Fruit fly (Drosophila melanogaster) whole organism, embryonic: ENCODE results near the gene CG31178.
A peak's percentile ranks its signal among the peaks of the same experiment; 100 is the strongest.

Experiments
- Abd-B ChIP-seq: fragments of 200-800 bp; sonication (Bioruptor generic); optimal IDR thresholded peaks from 2 replicates; lab custom pipeline; 2018; ENCODE audit warnings: missing biosample characterization, mild to moderate bottlenecking, missing genetic modification characterization, moderate library complexity
- Antp ChIP-seq: fragments of 200-800 bp; sonication (Bioruptor generic); optimal IDR thresholded peaks from 3 replicates; lab custom pipeline; 2016; ENCODE audit warnings: missing biosample characterization, missing genetic modification characterization
- Atf6 ChIP-seq: fragments of 200-800 bp; sonication (Bioruptor generic); IDR thresholded peaks from 2 replicates; pipeline ENCODE4 v1.3.6; 2022; ENCODE audit warnings: missing biosample characterization, missing genetic modification characterization
- C15 ChIP-seq: fragments of 200-800 bp; sonication (Bioruptor generic); IDR thresholded peaks from 3 replicates; pipeline ENCODE4 v1.3.6; 2022; ENCODE audit warnings: missing biosample characterization, missing genetic modification characterization
- CG10366 ChIP-seq: fragments of 200-800 bp; sonication (Bioruptor generic); IDR thresholded peaks from 2 replicates; pipeline ENCODE4 v1.3.6; 2022; ENCODE audit warnings: missing biosample characterization, missing genetic modification characterization
- CG13123 ChIP-seq: fragments of 200-800 bp; sonication (Bioruptor generic); optimal IDR thresholded peaks from 2 replicates; lab custom pipeline; 2016; ENCODE audit warnings: missing biosample characterization, missing genetic modification characterization
- CG13296 ChIP-seq: fragments of 200-800 bp; sonication (Bioruptor generic); optimal IDR thresholded peaks from 3 replicates; lab custom pipeline; 2018; ENCODE audit warnings: missing biosample characterization, mild to moderate bottlenecking, missing genetic modification characterization
- CG13894 ChIP-seq: fragments of 200-800 bp; sonication (Bioruptor generic); optimal IDR thresholded peaks from 3 replicates; lab custom pipeline; 2018; ENCODE audit warnings: missing biosample characterization, mild to moderate bottlenecking, missing genetic modification characterization, moderate library complexity
- CG16815 ChIP-seq: fragments of 200-800 bp; sonication (Bioruptor generic); optimal IDR thresholded peaks from 3 replicates; lab custom pipeline; 2017; ENCODE audit warnings: missing biosample characterization, mild to moderate bottlenecking, missing genetic modification characterization
- CG17612 ChIP-seq: fragments of 200-800 bp; sonication (Bioruptor generic); IDR thresholded peaks from 2 replicates; pipeline ENCODE4 v1.3.6; 2022; ENCODE audit warnings: missing biosample characterization, missing genetic modification characterization
- CG18262 ChIP-seq: fragments of 200-800 bp; optimal IDR thresholded peaks from 3 replicates; lab custom pipeline; 2019; ENCODE audit warnings: missing biosample characterization, mild to moderate bottlenecking, missing genetic modification characterization, moderate library complexity
- CG1832 ChIP-seq: fragments of 200-800 bp; sonication (Bioruptor generic); optimal IDR thresholded peaks from 2 replicates; lab custom pipeline; 2017; ENCODE audit warnings: missing biosample characterization, mild to moderate bottlenecking, missing genetic modification characterization, inconsistent platforms
- CG18599 ChIP-seq: fragments of 200-800 bp; sonication (Bioruptor generic); optimal IDR thresholded peaks from 3 replicates; lab custom pipeline; 2017; ENCODE audit warnings: missing biosample characterization, missing genetic modification characterization, mild to moderate bottlenecking, moderate library complexity, missing genetic modification reagents
- CG31365 ChIP-seq: fragments of 200-800 bp; sonication (Bioruptor generic); optimal IDR thresholded peaks from 2 replicates; lab custom pipeline; 2018; ENCODE audit warnings: missing biosample characterization, mild to moderate bottlenecking, missing genetic modification characterization
- CG3163 ChIP-seq: fragments of 200-800 bp; sonication (Bioruptor generic); optimal IDR thresholded peaks from 3 replicates; lab custom pipeline; 2016; ENCODE audit warnings: missing biosample characterization, missing genetic modification characterization
- CG33213 ChIP-seq: fragments of 200-800 bp; sonication (Bioruptor generic); optimal IDR thresholded peaks from 3 replicates; lab custom pipeline; 2016; ENCODE audit warnings: missing biosample characterization, missing genetic modification characterization
- CG3838 ChIP-seq: fragments of 200-800 bp; sonication (Bioruptor generic); optimal IDR thresholded peaks from 3 replicates; lab custom pipeline; 2016; ENCODE audit warnings: missing biosample characterization, missing genetic modification characterization
- CG4707 ChIP-seq: fragments of 200-800 bp; sonication (Bioruptor generic); optimal IDR thresholded peaks from 2 replicates; lab custom pipeline; 2018; ENCODE audit warnings: missing biosample characterization, mild to moderate bottlenecking, missing genetic modification characterization, moderate library complexity
- CG7271 ChIP-seq: fragments of 200-800 bp; sonication (Bioruptor generic); optimal IDR thresholded peaks from 2 replicates; lab custom pipeline; 2018; ENCODE audit warnings: missing biosample characterization, mild to moderate bottlenecking, missing genetic modification characterization, moderate library complexity
- CG7745 ChIP-seq: fragments of 200-800 bp; sonication (Bioruptor generic); optimal IDR thresholded peaks from 2 replicates; lab custom pipeline; 2018; ENCODE audit warnings: missing biosample characterization, mild to moderate bottlenecking, missing genetic modification characterization, moderate library complexity
- CG7987 ChIP-seq: fragments of 200-800 bp; sonication (Bioruptor generic); optimal IDR thresholded peaks from 2 replicates; lab custom pipeline; 2018; ENCODE audit warnings: missing biosample characterization, mild to moderate bottlenecking, missing genetic modification characterization, moderate library complexity
- CG8388 ChIP-seq: fragments of 200-800 bp; sonication (Bioruptor generic); optimal IDR thresholded peaks from 2 replicates; lab custom pipeline; 2019; ENCODE audit warnings: missing biosample characterization, mild to moderate bottlenecking, missing genetic modification characterization, moderate library complexity
- CG9215 ChIP-seq: fragments of 200-800 bp; sonication (Bioruptor generic); IDR thresholded peaks from 2 replicates; pipeline ENCODE4 v1.3.6; 2022; ENCODE audit warnings: missing biosample characterization, missing genetic modification characterization
- CTCF ChIP-seq: fragments of 200-800 bp; sonication (Bioruptor generic); optimal IDR thresholded peaks from 2 replicates; lab custom pipeline; 2017; ENCODE audit warnings: missing biosample characterization, mild to moderate bottlenecking, missing genetic modification characterization, moderate library complexity
- Chrac-16 ChIP-seq: fragments of 200-800 bp; sonication (Bioruptor generic); optimal IDR thresholded peaks from 3 replicates; lab custom pipeline; 2016; ENCODE audit warnings: missing biosample characterization, missing genetic modification characterization
- CkIIα-i1 ChIP-seq: fragments of 200-800 bp; sonication (Bioruptor generic); IDR thresholded peaks from 2 replicates; pipeline ENCODE4 v1.3.6; 2022; ENCODE audit warnings: missing biosample characterization, missing genetic modification characterization
- Dll ChIP-seq: fragments of 200-800 bp; sonication (Bioruptor generic); IDR thresholded peaks from 4 replicates; pipeline ENCODE4 v1.3.6; 2022; ENCODE audit warnings: missing biosample characterization, missing genetic modification characterization; ENCODE audit not compliant: partially characterized antibody
- Fer2 ChIP-seq: fragments of 200-800 bp; sonication (Bioruptor generic); optimal IDR thresholded peaks from 2 replicates; lab custom pipeline; 2018; ENCODE audit warnings: missing biosample characterization, mild to moderate bottlenecking, missing genetic modification characterization, moderate library complexity
- Hmr ChIP-seq: fragments of 200-800 bp; sonication (Bioruptor generic); optimal IDR thresholded peaks from 3 replicates; lab custom pipeline; 2017; ENCODE audit warnings: mild to moderate bottlenecking, missing biosample characterization, missing genetic modification reagents, missing genetic modification characterization
- Kr ChIP-seq: fragments of 200-800 bp; sonication (Bioruptor generic); optimal IDR thresholded peaks from 2 replicates; lab custom pipeline; 2017; ENCODE audit warnings: missing biosample characterization, mild to moderate bottlenecking, missing genetic modification characterization
- MESR4 ChIP-seq: fragments of 200-800 bp; sonication (Bioruptor generic); optimal IDR thresholded peaks from 2 replicates; lab custom pipeline; 2018; ENCODE audit warnings: missing biosample characterization, mild to moderate bottlenecking, missing genetic modification characterization, moderate library complexity
- Mes4 ChIP-seq: fragments of 200-800 bp; sonication (Bioruptor generic); optimal IDR thresholded peaks from 2 replicates; lab custom pipeline; 2016; ENCODE audit warnings: missing biosample characterization, missing genetic modification characterization
- Oli ChIP-seq: fragments of 200-800 bp; sonication (Bioruptor generic); optimal IDR thresholded peaks from 2 replicates; lab custom pipeline; 2018; ENCODE audit warnings: missing biosample characterization, mild to moderate bottlenecking, missing genetic modification characterization, moderate library complexity
- Rfx ChIP-seq: fragments of 200-800 bp; sonication (Bioruptor generic); IDR thresholded peaks from 2 replicates; pipeline ENCODE4 v1.3.6; 2022; ENCODE audit warnings: missing biosample characterization, missing genetic modification characterization
- Xrp1 ChIP-seq: fragments of 200-800 bp; sonication (Bioruptor generic); IDR thresholded peaks from 2 replicates; pipeline ENCODE4 v1.3.6; 2022; ENCODE audit warnings: missing biosample characterization, missing genetic modification characterization
- al ChIP-seq: fragments of 200-800 bp; sonication (Bioruptor generic); IDR thresholded peaks from 2 replicates; pipeline ENCODE4 v1.3.6; 2022; ENCODE audit warnings: missing biosample characterization, missing genetic modification characterization
- chinmo ChIP-seq: fragments of 200-800 bp; sonication (Bioruptor generic); IDR thresholded peaks from 4 replicates; pipeline ENCODE4 v1.3.6; 2022; ENCODE audit warnings: missing biosample characterization, missing genetic modification characterization; ENCODE audit not compliant: partially characterized antibody
- chn ChIP-seq: fragments of 200-800 bp; sonication (Bioruptor generic); optimal IDR thresholded peaks from 2 replicates; lab custom pipeline; 2016; ENCODE audit warnings: missing biosample characterization, missing genetic modification characterization
- corto ChIP-seq: fragments of 200-800 bp; sonication (Bioruptor generic); optimal IDR thresholded peaks from 2 replicates; lab custom pipeline; 2016; ENCODE audit warnings: missing biosample characterization, mild to moderate bottlenecking, missing genetic modification characterization, moderate library complexity
- crc ChIP-seq: fragments of 200-800 bp; sonication (Bioruptor generic); optimal IDR thresholded peaks from 2 replicates; lab custom pipeline; 2016; ENCODE audit warnings: missing biosample characterization, missing genetic modification characterization
- da ChIP-seq: fragments of 200-800 bp; sonication (Bioruptor generic); optimal IDR thresholded peaks from 2 replicates; lab custom pipeline; 2016; ENCODE audit warnings: missing biosample characterization, missing genetic modification characterization
- dati ChIP-seq: fragments of 200-800 bp; sonication (Bioruptor generic); IDR thresholded peaks from 2 replicates; pipeline ENCODE4 v1.3.6; 2022; ENCODE audit warnings: missing biosample characterization, missing genetic modification characterization
- dpn ChIP-seq, 2 experiments: fragments of 200-800 bp; sonication (Bioruptor generic); optimal IDR thresholded peaks; 3 replicates each; lab custom pipeline; 2016; ENCODE audit warnings: missing biosample characterization in 2 of 2, missing genetic modification characterization in 2 of 2
- fd3F ChIP-seq: fragments of 200-800 bp; sonication (Bioruptor generic); optimal IDR thresholded peaks from 2 replicates; lab custom pipeline; 2018; ENCODE audit warnings: missing biosample characterization, mild to moderate bottlenecking, missing genetic modification characterization, moderate library complexity
- hb ChIP-seq: fragments of 200-800 bp; sonication (Bioruptor generic); IDR thresholded peaks from 3 replicates; pipeline ENCODE4 v1.3.6; 2022; ENCODE audit warnings: missing biosample characterization, missing genetic modification characterization; ENCODE audit not compliant: partially characterized antibody
- mam ChIP-seq: fragments of 200-800 bp; sonication (Bioruptor generic); optimal IDR thresholded peaks from 3 replicates; lab custom pipeline; 2016; ENCODE audit warnings: missing biosample characterization, missing genetic modification characterization
- pros ChIP-seq: fragments of 200-800 bp; sonication (Bioruptor generic); optimal IDR thresholded peaks from 3 replicates; lab custom pipeline; 2019; ENCODE audit warnings: missing biosample characterization, mild to moderate bottlenecking, missing genetic modification characterization, moderate library complexity
- rib ChIP-seq: fragments of 200-800 bp; sonication (Bioruptor generic); IDR thresholded peaks from 2 replicates; pipeline ENCODE4 v1.3.6; 2022; ENCODE audit warnings: missing biosample characterization, missing genetic modification characterization
- stwl ChIP-seq: fragments of 200-800 bp; sonication (Bioruptor generic); optimal IDR thresholded peaks from 3 replicates; lab custom pipeline; 2018; ENCODE audit warnings: missing biosample characterization, mild to moderate bottlenecking, missing genetic modification characterization, moderate library complexity
- tap ChIP-seq: fragments of 200-800 bp; optimal IDR thresholded peaks from 3 replicates; lab custom pipeline; 2019; ENCODE audit warnings: missing biosample characterization, mild to moderate bottlenecking, missing genetic modification characterization, moderate library complexity
- trh ChIP-seq: fragments of 200-800 bp; sonication (Bioruptor generic); optimal IDR thresholded peaks from 2 replicates; lab custom pipeline; 2016; ENCODE audit warnings: missing biosample characterization, missing genetic modification characterization

Gene CG31178

dm6 chr3R:21828040-21828526 lies 45.5 kb upstream of the CG31178 start (continued):
- TF ChIP-seq CG31365 (peak; percentile 7), CG13296 (GFP tag; lab: Kevin White, UChicago) (no peak), Fer2 (tag; lab: Kevin White, UChicago) (no peak), dpn (GFP tag; optimal IDR thresholded peaks at IDR 0.05; lab: Kevin White, UChicago) (peak; percentile 65 to 69), CG18262 (tag; lab: Kevin White, UChicago) (peak; percentile 92), CG7271 (tag; lab: Kevin White, UChicago) (no peak), CG17612 (GFP tag; lab: Robert Waterston, UW) (no peak), CkIIα-i1 (GFP tag; lab: Robert Waterston, UW) (no peak), fd3F (no peak), CG3838 (GFP tag; lab: Kevin White, UChicago) (peak; percentile 10), CG9215 (GFP tag; lab: Robert Waterston, UW) (no peak), Dll (0 out of 4 replicates have a peak, but pooled peaks have one; percentile 36), CG33213 (GFP tag; lab: Kevin White, UChicago) (peak; percentile 55), Xrp1 (GFP tag; lab: Robert Waterston, UW) (peak; percentile 91), CG7745 (tag; lab: Kevin White, UChicago) (peak; percentile 39), CTCF (GFP tag; lab: Kevin White, UChicago) (peak; percentile 0), CG16815 (peak; percentile 84), dati (GFP tag; lab: Robert Waterston, UW) (no peak; the same call in 1 of the 2 replicates), trh (GFP tag; lab: Kevin White, UChicago) (no peak), Oli (tag; lab: Kevin White, UChicago) (peak; percentile 82), MESR4 (GFP tag; lab: Kevin White, UChicago) (no peak), CG4707 (peak; percentile 74), CG8388 (peak; percentile 83), corto (GFP tag; lab: Kevin White, UChicago) (no peak), CG7987 (GFP tag; lab: Kevin White, UChicago) (no peak), stwl (tag; lab: Kevin White, UChicago) (peak; percentile 10), Abd-B (peak; percentile 82), rib (GFP tag; lab: Robert Waterston, UW) (no peak), CG13123 (GFP tag; lab: Kevin White, UChicago) (peak; percentile 12), Hmr (GFP tag; lab: Kevin White, UChicago) (no peak), CG1832 (GFP tag; lab: Kevin White, UChicago) (no peak), Antp (GFP tag; lab: Kevin White, UChicago) (peak; percentile 5), CG10366 (GFP tag; lab: Robert Waterston, UW) (peak; percentile 76), pros (GFP tag; lab: Kevin White, UChicago) (no peak), chinmo (GFP tag; lab: Robert Waterston, UW) (no peak), hb (peak; percentile 56; the same call in 1 of the 3 replicates), CG13894 (no peak), tap (tag; lab: Kevin White, UChicago) (peak; percentile 7), crc (GFP tag; lab: Kevin White, UChicago) (peak; percentile 57), al (no peak), Kr (peak; percentile 87), C15 (GFP tag; lab: Robert Waterston, UW) (no peak), Mes4 (GFP tag; lab: Kevin White, UChicago) (peak; percentile 85), mam (GFP tag; lab: Kevin White, UChicago) (peak; percentile 35), da (peak; percentile 55), CG18599 (GFP tag; lab: Kevin White, UChicago) (no peak), Chrac-16 (GFP tag; lab: Kevin White, UChicago) (peak; percentile 80), CG3163 (GFP tag; lab: Kevin White, UChicago) (peak; percentile 53), chn (GFP tag; lab: Kevin White, UChicago) (peak; percentile 82), Rfx (GFP tag; lab: Robert Waterston, UW) (peak; percentile 27; the same call in 1 of the 2 replicates), Atf6 (GFP tag; lab: Robert Waterston, UW) (no peak)
